Fruit fly (Drosophila melanogaster) Kc167 (cell line): ENCODE measurements around the gene CG13998.

Experiments
- Myc ChIP-seq: fragments of >200 bp; optimal IDR thresholded peaks from 2 replicates; lab custom pipeline; 2017; ENCODE audit warnings: missing external identifiers
- h ChIP-seq: fragments of >200 bp; optimal IDR thresholded peaks from 3 replicates; lab custom pipeline; 2018; ENCODE audit warnings: missing external identifiers
- insv ChIP-seq: fragments of >200 bp; optimal IDR thresholded peaks from 3 replicates; lab custom pipeline; 2018; ENCODE audit warnings: missing external identifiers
- psq ChIP-seq: fragments of >200 bp; optimal IDR thresholded peaks from 2 replicates; lab custom pipeline; 2017; ENCODE audit warnings: missing external identifiers
- ttk ChIP-seq: sonication (Bioruptor generic); optimal IDR thresholded peaks from 2 replicates; lab custom pipeline; 2017; ENCODE audit warnings: missing external identifiers

dm6 chr2L:5998383-5998782 lies 41.8 kb upstream of the CG13998 start:
- TF ChIP-seq h (lab: Kevin White, UChicago) (no peak), insv (lab: Kevin White, UChicago) (no peak), Myc (lab: Kevin White, UChicago) (no peak), ttk (lab: Kevin White, UChicago) (no peak), psq (lab: Kevin White, UChicago) (no peak)
